Fruit fly (Drosophila melanogaster): ENCODE results near the gene CG8353.
A peak's percentile ranks its signal among the peaks of the same experiment; 100 is the strongest.

CG8353 gene

dm6 chr2L:8164219-8164618 is 49.6 kb upstream of the CG8353 start (continued):
- TF ChIP-seq E2f1 (GFP tag; IDR thresholded peaks at IDR 0.05) (peak; percentile 56; the same call in 1 of the 2 replicates), CG3163 (GFP tag; optimal IDR thresholded peaks at IDR 0.05) (peak; percentile 34), mam (GFP tag; optimal IDR thresholded peaks at IDR 0.05) (no peak), eyg (GFP tag; optimal IDR thresholded peaks at IDR 0.05) (peak; percentile 61), Hr39 (optimal IDR thresholded peaks at IDR 0.05) (no peak), Hr78 (GFP tag; optimal IDR thresholded peaks at IDR 0.05) (no peak), amos (GFP tag; IDR thresholded peaks at IDR 0.05; ENCODE audit: partially characterized antibody) (no peak), CG18476 (GFP tag; optimal IDR thresholded peaks at IDR 0.05) (peak; percentile 78), ken (GFP tag; IDR thresholded peaks at IDR 0.05) (peak; percentile 57; the same call in 1 of the 3 replicates), CG10959 (GFP tag; IDR thresholded peaks at IDR 0.05) (peak; percentile 63), Dbx (GFP tag; IDR thresholded peaks at IDR 0.05) (no peak), NC2α (GFP tag; optimal IDR thresholded peaks at IDR 0.05) (peak; percentile 77), Hsf (GFP tag; optimal IDR thresholded peaks at IDR 0.05) (peak; percentile 45), CG12236 (GFP tag; optimal IDR thresholded peaks at IDR 0.05) (peak; percentile 85), Dek (tag; optimal IDR thresholded peaks at IDR 0.05) (peak; percentile 48), D19B (GFP tag; optimal IDR thresholded peaks at IDR 0.05) (no peak), Sox100B (GFP tag; optimal IDR thresholded peaks at IDR 0.05) (peak; percentile 87), CG10543 (GFP tag; optimal IDR thresholded peaks at IDR 0.05) (peak; percentile 61), tgo (GFP tag; IDR thresholded peaks at IDR 0.05) (peak; percentile 18; the same call in 1 of the 3 replicates), CG3407 (GFP tag; optimal IDR thresholded peaks at IDR 0.05) (peak; percentile 96), Max (GFP tag; optimal IDR thresholded peaks at IDR 0.05) (peak; percentile 85), GATAe (GFP tag; conservative IDR thresholded peaks at IDR 0.05) (no peak), ttk (GFP tag; IDR thresholded peaks at IDR 0.05) (no peak), CG1647 (GFP tag; optimal IDR thresholded peaks at IDR 0.05) (peak; percentile 78), Ada2b (GFP tag; IDR thresholded peaks at IDR 0.05) (no peak), CG4424 (GFP tag; optimal IDR thresholded peaks at IDR 0.05) (peak; percentile 71), Jarid2 (GFP tag; optimal IDR thresholded peaks at IDR 0.05) (peak; percentile 57), Eip74EF (GFP tag; optimal IDR thresholded peaks at IDR 0.05) (peak in 1 of 2 experiments; percentile 55), yki (optimal IDR thresholded peaks at IDR 0.05) (no peak), org-1 (GFP tag; optimal IDR thresholded peaks at IDR 0.05) (peak; percentile 82), ash1 (GFP tag; optimal IDR thresholded peaks at IDR 0.05) (no peak), grau (tag; optimal IDR thresholded peaks at IDR 0.05) (peak; percentile 48), CG12299 (tag; optimal IDR thresholded peaks at IDR 0.05) (peak; percentile 76), Lhr (GFP tag; optimal IDR thresholded peaks at IDR 0.05) (peak; percentile 84), hkb (optimal IDR thresholded peaks at IDR 0.05) (no peak), hkb (GFP tag; IDR thresholded peaks at IDR 0.05) (peak; percentile 87), CG7839 (tag; optimal IDR thresholded peaks at IDR 0.05) (peak; percentile 65), sqz (GFP tag; optimal IDR thresholded peaks at IDR 0.05) (peak; percentile 84), CG8290 (GFP tag; optimal IDR thresholded peaks at IDR 0.05) (peak; percentile 70), CG8290 (tag; optimal IDR thresholded peaks at IDR 0.05) (peak; percentile 76 to 87), CG6765 (GFP tag; optimal IDR thresholded peaks at IDR 0.05) (no peak), gce (GFP tag; IDR thresholded peaks at IDR 0.05) (peak; percentile 76; the same call in 2 of the 3 replicates), sd (tag; optimal IDR thresholded peaks at IDR 0.05) (no peak), Sry-δ (GFP tag; optimal IDR thresholded peaks at IDR 0.05) (peak; percentile 31), ftz-f1 (GFP tag; optimal IDR thresholded peaks at IDR 0.05) (no peak), CG6272 (GFP tag; IDR thresholded peaks at IDR 0.05) (no peak), slp2 (GFP tag; optimal IDR thresholded peaks at IDR 0.05) (peak; percentile 53), CoRest (tag; optimal IDR thresholded peaks at IDR 0.05) (peak; percentile 73), Sry-β (GFP tag; optimal IDR thresholded peaks at IDR 0.05) (peak; percentile 76), bbx (GFP tag; IDR thresholded peaks at IDR 0.05; ENCODE audit: partially characterized antibody) (no peak), lbe (GFP tag; optimal IDR thresholded peaks at IDR 0.05) (peak; percentile 68), dmrt11E (tag; optimal IDR thresholded peaks at IDR 0.05) (peak; percentile 85)

Data from whole organism, embryonic.